Worm (Caenorhabditis elegans) whole organism, L4/young adult: ENCODE measurements around the gene hmg-1.2.

ENCODE experiments used
- W03F9.2 ChIP-seq: fragments of 150-350 bp; optimal IDR thresholded peaks from 2 replicates; lab custom pipeline; 2014; ENCODE audit warnings: missing biosample characterization, missing genetic modification characterization
- dao-5 ChIP-seq: sonication (generic microtip); optimal IDR thresholded peaks from 2 replicates; lab custom pipeline; 2016; ENCODE audit warnings: missing genotype, missing genetic modification characterization, moderate library complexity, missing compliant biosample characterization
- him-1 ChIP-seq: sonication (generic microtip); optimal IDR thresholded peaks from 2 replicates; lab custom pipeline; 2016; ENCODE audit warnings: missing genotype, missing genetic modification reagents, missing genetic modification characterization, missing compliant biosample characterization

ce11 chrIII:6270277-6270676, 9.9 kb upstream of the hmg-1.2 start, which contains the start of gene srg-3:
- TF ChIP-seq W03F9.2 (tag; lab: Kevin White, UChicago), result no peak
- TF ChIP-seq him-1, result no peak
- no peak for TF ChIP-seq dao-5 (tag; lab: Kevin White, UChicago)
